Worm (Caenorhabditis elegans) whole organism, L2 larva: ENCODE data around the gene cdr-6.

Experiments
- ZK546.5 ChIP-seq: sonication (generic microtip); optimal IDR thresholded peaks from 2 replicates; lab custom pipeline; 2017; ENCODE audit warnings: missing biosample characterization, missing genetic modification characterization
- aly-2 ChIP-seq: fragments of 150-350 bp; optimal IDR thresholded peaks from 2 replicates; lab custom pipeline; 2014; ENCODE audit warnings: missing biosample characterization, missing genetic modification characterization
- elt-3 ChIP-seq: sonication (generic microtip); optimal IDR thresholded peaks from 2 replicates; lab custom pipeline; 2017; ENCODE audit warnings: missing biosample characterization, missing genetic modification characterization
- snpc-4 ChIP-seq: fragments of 150-350 bp; optimal IDR thresholded peaks from 2 replicates; lab custom pipeline; 2014; ENCODE audit warnings: missing biosample characterization, missing genetic modification characterization
- unc-55 ChIP-seq: fragments of 150-350 bp; sonication (generic microtip); optimal IDR thresholded peaks from 3 replicates; lab custom pipeline; 2014; ENCODE audit warnings: missing biosample characterization, missing genetic modification reagents, missing genetic modification characterization
- zag-1 ChIP-seq: fragments of 150-350 bp; optimal IDR thresholded peaks from 2 replicates; lab custom pipeline; 2014; ENCODE audit warnings: missing biosample characterization, missing genetic modification characterization

DNA sequence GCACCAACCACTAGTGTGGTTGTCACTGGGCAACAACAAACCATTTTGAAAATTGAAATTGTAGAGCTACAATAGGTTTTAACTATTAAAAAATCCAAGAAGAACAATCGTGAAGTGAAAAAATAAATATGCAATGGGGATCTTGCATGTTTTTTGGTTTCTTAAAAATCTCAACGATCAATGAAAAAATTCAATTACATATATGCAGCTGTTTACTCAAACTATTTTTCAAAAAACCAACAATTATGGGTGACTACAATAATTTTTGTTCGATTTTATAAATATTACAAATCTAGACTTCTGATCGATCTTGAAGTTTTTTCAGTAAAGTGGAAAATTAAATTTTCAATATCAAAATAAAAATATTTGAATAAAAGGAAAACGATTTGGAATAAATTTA lies 5.0 kb downstream of the cdr-6 start, which contains the start of gene cdr-4:
- TF ChIP-seq elt-3 (tag; lab: Kevin White, UChicago) (no peak), unc-55 (no peak), aly-2 (tag; lab: Kevin White, UChicago) (no peak), ZK546.5 (tag; lab: Kevin White, UChicago) (no peak), snpc-4 (no peak), zag-1 (no peak)
